Worm (Caenorhabditis elegans): Measurements from ENCODE around the gene C18E9.8.

DNA sequence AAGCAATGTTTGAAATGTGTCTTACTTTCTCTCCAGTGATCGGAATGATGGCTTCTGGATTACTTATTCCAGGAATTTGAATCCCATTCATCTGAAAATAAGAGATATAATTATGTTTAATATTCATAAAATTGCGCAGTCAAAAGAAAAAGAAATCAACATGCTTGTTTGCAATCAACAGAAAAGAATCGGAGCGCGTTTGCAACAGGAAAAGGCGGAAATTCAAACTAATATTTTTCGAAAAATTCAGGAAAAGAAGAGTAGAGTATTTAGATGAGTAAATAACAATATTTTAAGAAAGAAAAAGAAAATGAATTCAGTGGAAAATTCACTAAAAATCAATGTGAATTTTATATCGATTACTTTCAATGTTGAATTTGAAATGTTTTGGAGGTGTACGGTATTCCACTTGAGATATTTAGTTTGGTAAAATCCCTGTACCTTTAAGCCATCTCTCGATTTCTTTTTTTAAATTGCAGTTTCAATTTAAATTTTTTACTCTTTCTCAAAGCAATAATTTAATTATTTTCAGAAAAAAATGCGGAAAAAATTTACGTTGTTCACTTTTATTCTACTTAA lies 47.4 kb downstream of the C18E9.8 start, which contains the start of the genes set-17 and T21B10.4:
- peak; percentile 24 to 67 for TF ChIP-seq lsy-2 (tag; optimal IDR thresholded peaks at IDR 0.05)
- TF ChIP-seq nhr-71 (tag; optimal IDR thresholded peaks at IDR 0.05): peak; percentile 37
- TF ChIP-seq sptf-1 (tag; optimal IDR thresholded peaks at IDR 0.05): no peak
- no peak for TF ChIP-seq mep-1 (tag; optimal IDR thresholded peaks at IDR 0.05)
- TF ChIP-seq lin-13 (GFP tag; optimal IDR thresholded peaks at IDR 0.05): no peak
- no peak for TF ChIP-seq tbx-2 (tag; optimal IDR thresholded peaks at IDR 0.05)
- no peak for TF ChIP-seq lin-39 (tag; optimal IDR thresholded peaks at IDR 0.05)
- TF ChIP-seq egl-27 (tag; optimal IDR thresholded peaks at IDR 0.05): no peak
- TF ChIP-seq mdl-1 (tag; optimal IDR thresholded peaks at IDR 0.05): no peak

All from whole organism, L1 larva.